Fruit fly (Drosophila melanogaster) whole organism, wandering third instar larva: ENCODE data around the gene CG7789.

Experiments
- Abd-B ChIP-seq: fragments of >200 bp; optimal IDR thresholded peaks from 2 replicates; lab custom pipeline; 2017; ENCODE audit warnings: missing biosample characterization, missing genetic modification characterization
- CG32264 ChIP-seq: fragments of 200-800 bp; sonication (Bioruptor generic); optimal IDR thresholded peaks from 2 replicates; lab custom pipeline; 2016; ENCODE audit warnings: missing biosample characterization, missing genetic modification characterization
- CG9705 ChIP-seq: fragments of 200-800 bp; sonication (Bioruptor generic); optimal IDR thresholded peaks from 2 replicates; lab custom pipeline; 2018; ENCODE audit warnings: missing biosample characterization, mild to moderate bottlenecking, missing genetic modification characterization
- CrebA ChIP-seq: fragments of 200-800 bp; sonication (Bioruptor generic); optimal IDR thresholded peaks from 2 replicates; lab custom pipeline; 2016; ENCODE audit warnings: missing biosample characterization, mild to moderate bottlenecking, missing genetic modification characterization, borderline replicate concordance
- Dfd ChIP-seq: fragments of >200 bp; optimal IDR thresholded peaks from 2 replicates; lab custom pipeline; 2017; ENCODE audit warnings: missing biosample characterization, missing genetic modification characterization
- Dif ChIP-seq: fragments of 200-275, 200-300 bp; sonication (Bioruptor generic); optimal IDR thresholded peaks from 2 replicates; lab custom pipeline; 2018; ENCODE audit warnings: missing biosample characterization, missing genetic modification characterization; ENCODE audit not compliant: partially characterized antibody
- GATAd ChIP-seq: sonication (Bioruptor generic); optimal IDR thresholded peaks from 2 replicates; lab custom pipeline; 2016; ENCODE audit warnings: missing biosample characterization, missing genetic modification characterization
- HLH106 ChIP-seq: fragments of 200-800 bp; optimal IDR thresholded peaks from 3 replicates; lab custom pipeline; 2019; ENCODE audit warnings: missing biosample characterization, mild to moderate bottlenecking, missing genetic modification characterization, moderate library complexity
- Hnf4 ChIP-seq: fragments of 200-800 bp; sonication (Bioruptor generic); optimal IDR thresholded peaks from 2 replicates; lab custom pipeline; 2016; ENCODE audit warnings: missing biosample characterization, mild to moderate bottlenecking, missing genetic modification characterization
- Hr78 ChIP-seq: fragments of >200 bp; optimal IDR thresholded peaks from 2 replicates; lab custom pipeline; 2017; ENCODE audit warnings: missing biosample characterization, missing genetic modification characterization
- Hr83 ChIP-seq: fragments of 200-300 bp; sonication (Bioruptor generic); optimal IDR thresholded peaks from 2 replicates; lab custom pipeline; 2016; ENCODE audit warnings: missing biosample characterization, mild to moderate bottlenecking, missing genetic modification characterization, moderate library complexity; ENCODE audit not compliant: poor library complexity, severe bottlenecking
- Jra ChIP-seq: sonication (Bioruptor generic); optimal IDR thresholded peaks from 2 replicates; lab custom pipeline; 2016; ENCODE audit warnings: missing biosample characterization, missing genetic modification characterization
- Mio ChIP-seq: sonication (Bioruptor generic); optimal IDR thresholded peaks from 2 replicates; lab custom pipeline; 2016; ENCODE audit warnings: missing biosample characterization, missing genetic modification characterization
- Myc ChIP-seq: fragments of >200 bp; optimal IDR thresholded peaks from 2 replicates; lab custom pipeline; 2017
- N ChIP-seq: fragments of >200 bp; optimal IDR thresholded peaks from 2 replicates; lab custom pipeline; 2018; ENCODE audit warnings: missing biosample characterization, missing external identifiers, missing genetic modification characterization
- OdsH ChIP-seq: fragments of 200-800 bp; sonication (Bioruptor generic); optimal IDR thresholded peaks from 2 replicates; lab custom pipeline; 2016; ENCODE audit warnings: missing biosample characterization, mild to moderate bottlenecking, missing genetic modification characterization
- Rel ChIP-seq, 2 experiments: fragments of 200-800 bp; sonication (Bioruptor generic) in 1 of 2; optimal IDR thresholded peaks; 2 replicates in 1 of 2; 3 replicates in 1 of 2; lab custom pipeline; 2016 to 2019; ENCODE audit warnings: mild to moderate bottlenecking in 2 of 2, missing biosample characterization in 2 of 2, missing genetic modification characterization in 2 of 2, moderate library complexity in 1 of 2
- Sp1 ChIP-seq: fragments of 200-800 bp; sonication (Bioruptor generic); optimal IDR thresholded peaks from 3 replicates; lab custom pipeline; 2019; ENCODE audit warnings: missing biosample characterization, mild to moderate bottlenecking, missing genetic modification characterization, moderate library complexity
- Vsx2 ChIP-seq: fragments of 200-300, 225-300 bp; sonication (Bioruptor generic); optimal IDR thresholded peaks from 2 replicates; lab custom pipeline; 2018; ENCODE audit warnings: missing biosample characterization, missing genetic modification characterization; ENCODE audit not compliant: partially characterized antibody
- br ChIP-seq: fragments of 200-800 bp; sonication (Bioruptor generic); optimal IDR thresholded peaks from 2 replicates; lab custom pipeline; 2016; ENCODE audit warnings: missing biosample characterization, missing genetic modification characterization
- brk ChIP-seq: fragments of 200-800 bp; sonication (Bioruptor generic); optimal IDR thresholded peaks from 2 replicates; lab custom pipeline; 2016; ENCODE audit warnings: missing biosample characterization, mild to moderate bottlenecking, missing genetic modification characterization
- dl ChIP-seq, 2 experiments: fragments of 175-275, 200-275 bp in 1 of 2; fragments of 200-275 bp in 1 of 2; sonication (Bioruptor generic); optimal IDR thresholded peaks; lab custom pipeline; 2018; ENCODE audit warnings: mild to moderate bottlenecking in 2 of 2, missing biosample characterization in 2 of 2, missing genetic modification characterization in 2 of 2, moderate library complexity in 2 of 2; ENCODE audit not compliant: partially characterized antibody in 2 of 2, insufficient read depth in 1 of 2
- dmrt93B ChIP-seq: fragments of 200-800 bp; sonication (Bioruptor generic); optimal IDR thresholded peaks from 2 replicates; lab custom pipeline; 2018; ENCODE audit warnings: missing biosample characterization, mild to moderate bottlenecking, missing genetic modification characterization
- dsf ChIP-seq: sonication (Bioruptor generic); optimal IDR thresholded peaks from 2 replicates; lab custom pipeline; 2016; ENCODE audit warnings: missing biosample characterization, missing genetic modification characterization, borderline replicate concordance
- ey ChIP-seq: fragments of 200-800 bp; sonication (Bioruptor generic); optimal IDR thresholded peaks from 2 replicates; lab custom pipeline; 2016; ENCODE audit warnings: missing biosample characterization, missing genetic modification characterization
- foxo ChIP-seq, 2 experiments: fragments of 200-800 bp; sonication (Bioruptor generic); optimal IDR thresholded peaks; 2 replicates in 1 of 2; 3 replicates in 1 of 2; lab custom pipeline; 2016 to 2017; ENCODE audit warnings: missing biosample characterization in 2 of 2, missing genetic modification characterization in 2 of 2
- fru ChIP-seq: fragments of 200-800 bp; sonication (Bioruptor generic); optimal IDR thresholded peaks from 3 replicates; lab custom pipeline; 2016; ENCODE audit warnings: missing biosample characterization, mild to moderate bottlenecking, missing genetic modification characterization
- h ChIP-seq: fragments of 200-800 bp; sonication (Bioruptor generic); optimal IDR thresholded peaks from 3 replicates; lab custom pipeline; 2016; ENCODE audit warnings: missing biosample characterization, mild to moderate bottlenecking, missing genetic modification characterization
- jim ChIP-seq: fragments of 175-275, 200-325 bp; sonication (Bioruptor generic); optimal IDR thresholded peaks from 2 replicates; lab custom pipeline; 2016; ENCODE audit warnings: missing biosample characterization, mild to moderate bottlenecking, missing genetic modification characterization
- lola ChIP-seq: fragments of >200 bp; optimal IDR thresholded peaks from 2 replicates; lab custom pipeline; 2017; ENCODE audit warnings: missing biosample characterization, missing genetic modification characterization
- pan ChIP-seq: fragments of >200 bp; optimal IDR thresholded peaks from 2 replicates; lab custom pipeline; 2017
- psq ChIP-seq: fragments of 200-800 bp; sonication (Bioruptor generic); optimal IDR thresholded peaks from 3 replicates; lab custom pipeline; 2017; ENCODE audit warnings: missing biosample characterization, mild to moderate bottlenecking, missing genetic modification characterization, moderate library complexity
- rgr ChIP-seq: fragments of 200-800 bp; sonication (Bioruptor generic); optimal IDR thresholded peaks from 3 replicates; lab custom pipeline; 2016; ENCODE audit warnings: missing biosample characterization, mild to moderate bottlenecking, missing genetic modification characterization
- sage ChIP-seq: fragments of 200-800 bp; sonication (Bioruptor generic); optimal IDR thresholded peaks from 2 replicates; lab custom pipeline; 2016; ENCODE audit warnings: missing biosample characterization, mild to moderate bottlenecking, missing genetic modification characterization
- sv ChIP-seq: fragments of 200-800 bp; sonication (Bioruptor generic); optimal IDR thresholded peaks from 3 replicates; lab custom pipeline; 2016; ENCODE audit warnings: missing biosample characterization, missing genetic modification characterization
- tai ChIP-seq: sonication (Bioruptor generic); optimal IDR thresholded peaks from 2 replicates; lab custom pipeline; 2016; ENCODE audit warnings: missing biosample characterization, missing genetic modification characterization
- usp ChIP-seq: fragments of >200 bp; optimal IDR thresholded peaks from 2 replicates; lab custom pipeline; 2017; ENCODE audit warnings: missing biosample characterization, missing genetic modification characterization
- woc ChIP-seq: sonication (Bioruptor generic); optimal IDR thresholded peaks from 2 replicates; lab custom pipeline; 2016; ENCODE audit warnings: missing biosample characterization, mild to moderate bottlenecking, missing genetic modification characterization

CG7789 gene

dm6 chr3R:29787891-29788549 is 15.0 kb upstream of the CG7789 start:
- TF ChIP-seq Sp1 (GFP tag; lab: Kevin White, UChicago) (no peak), dmrt93B (GFP tag; lab: Kevin White, UChicago) (peak; percentile 3), foxo (GFP tag; optimal IDR thresholded peaks at IDR 0.05; lab: Kevin White, UChicago) (peak in 1 of 2 experiments; percentile 44), usp (GFP tag; lab: Kevin White, UChicago) (no peak), jim (GFP tag; lab: Kevin White, UChicago) (no peak), br (GFP tag; lab: Kevin White, UChicago) (peak; percentile 54), CG32264 (GFP tag; lab: Kevin White, UChicago) (peak; percentile 1), sage (peak; percentile 14), psq (GFP tag; lab: Kevin White, UChicago) (peak; percentile 36), Mio (no peak), Dfd (GFP tag; lab: Kevin White, UChicago) (no peak), GATAd (GFP tag; lab: Kevin White, UChicago) (no peak), lola (GFP tag; lab: Kevin White, UChicago) (no peak), fru (GFP tag; lab: Kevin White, UChicago) (peak; percentile 21), Abd-B (no peak), sv (GFP tag; lab: Kevin White, UChicago) (no peak), rgr (GFP tag; lab: Kevin White, UChicago) (peak; percentile 38), N (GFP tag; lab: Kevin White, UChicago) (no peak), Vsx2 (GFP tag; lab: Kevin White, UChicago) (no peak), CG9705 (GFP tag; lab: Kevin White, UChicago) (no peak), Jra (GFP tag; lab: Kevin White, UChicago) (no peak), dl (GFP tag; optimal IDR thresholded peaks at IDR 0.05; lab: Kevin White, UChicago; ENCODE audit: insufficient read depth in 1 of 2, partially characterized antibody in 2 of 2) (no peak), Hr78 (GFP tag; lab: Kevin White, UChicago) (no peak), Hnf4 (GFP tag; lab: Kevin White, UChicago) (peak; percentile 9), brk (no peak), pan (lab: Kevin White, UChicago) (no peak), dsf (no peak), tai (GFP tag; lab: Kevin White, UChicago) (no peak), ey (GFP tag; lab: Kevin White, UChicago) (no peak), h (GFP tag; lab: Kevin White, UChicago) (peak; percentile 16), Hr83 (GFP tag; lab: Kevin White, UChicago) (peak; percentile 50), OdsH (GFP tag; lab: Kevin White, UChicago) (peak; percentile 23), CrebA (no peak), Dif (GFP tag; lab: Kevin White, UChicago) (no peak), HLH106 (tag; lab: Kevin White, UChicago) (no peak), woc (no peak), Rel (GFP tag; optimal IDR thresholded peaks at IDR 0.05; lab: Kevin White, UChicago) (no peak), Rel (tag; optimal IDR thresholded peaks at IDR 0.05; lab: Kevin White, UChicago) (peak; percentile 26), Myc (lab: Kevin White, UChicago) (no peak)

dm6 chr3R:29790183-29790582 is 12.8 kb upstream of the CG7789 start:
- TF ChIP-seq Dfd (GFP tag; lab: Kevin White, UChicago) (no peak), Hr83 (GFP tag; lab: Kevin White, UChicago) (no peak), jim (GFP tag; lab: Kevin White, UChicago) (no peak), CG9705 (GFP tag; lab: Kevin White, UChicago) (no peak), Hr78 (GFP tag; lab: Kevin White, UChicago) (no peak), rgr (GFP tag; lab: Kevin White, UChicago) (no peak), usp (GFP tag; lab: Kevin White, UChicago) (no peak), brk (no peak), sv (GFP tag; lab: Kevin White, UChicago) (no peak)
